Fruit fly (Drosophila melanogaster): Measurements from ENCODE around the gene sowah.

dm6 chr3L:12537123-12537522, 35.2 kb downstream of the sowah start, which contains the start of gene CG4069:
- TF ChIP-seq psq (GFP tag; optimal IDR thresholded peaks at IDR 0.05) (no peak), CG6813 (GFP tag; optimal IDR thresholded peaks at IDR 0.05) (no peak), Usf (GFP tag; optimal IDR thresholded peaks at IDR 0.05) (no peak), CG17385 (GFP tag; optimal IDR thresholded peaks at IDR 0.05) (peak; percentile 98), CG12744 (GFP tag; optimal IDR thresholded peaks at IDR 0.05) (no peak), cad (GFP tag; optimal IDR thresholded peaks at IDR 0.05) (no peak)
